Fruit fly (Drosophila melanogaster) S2 (cell line): ENCODE measurements around the gene CG6839.

Experiments
- CG8478 ChIP-seq: fragments of >200 bp; optimal IDR thresholded peaks from 2 replicates; lab custom pipeline; 2018
- CTCF ChIP-seq, 2 experiments: fragments of >200 bp; optimal IDR thresholded peaks; 2 replicates each; lab custom pipeline; 2018

DNA sequence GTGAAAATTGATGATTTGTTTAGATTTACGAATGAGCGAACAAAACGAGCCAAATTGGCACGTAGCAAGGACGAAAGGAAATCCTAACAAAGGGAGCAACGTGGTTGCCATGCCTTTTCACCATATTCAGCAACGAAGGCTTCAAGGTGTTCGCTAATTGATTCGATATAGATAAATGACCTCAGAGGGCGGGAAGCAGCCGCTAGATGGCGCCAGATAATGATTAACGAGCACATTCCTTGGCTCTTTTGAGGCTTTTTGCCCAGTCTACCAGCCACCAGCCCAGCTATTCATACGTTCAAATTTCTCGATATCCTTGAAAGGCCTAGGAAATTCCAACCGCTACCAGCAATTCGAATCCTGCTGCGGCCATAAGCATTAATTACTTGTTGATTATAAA is 915 bp upstream of the CG6839 start:
- TF ChIP-seq CG8478 (lab: Kevin White, UChicago), result no peak
- peak; percentile 71 to 77 for TF ChIP-seq CTCF (optimal IDR thresholded peaks at IDR 0.05; lab: Kevin White, UChicago)
